Fruit fly (Drosophila melanogaster): ENCODE measurements around the gene CG2218.

dm6 chr3R:30461608-30462243, 33.6 kb upstream of the CG2218 start:
- TF ChIP-seq CG11617 (GFP tag; optimal IDR thresholded peaks at IDR 0.05) (no peak), CG14711 (tag; optimal IDR thresholded peaks at IDR 0.05) (no peak), tj (GFP tag; optimal IDR thresholded peaks at IDR 0.05) (no peak), kay (GFP tag; ENCODE audit: borderline replicate concordance) (no peak), Clk (GFP tag; optimal IDR thresholded peaks at IDR 0.05) (no peak), pad (GFP tag; optimal IDR thresholded peaks at IDR 0.05) (no peak)
